Worm (Caenorhabditis elegans) whole organism, L1 larva: Measurements from ENCODE around the gene ceh-40.

ENCODE experiments used
- C16A3.4 ChIP-seq: fragments of 150-350 bp; optimal IDR thresholded peaks from 2 replicates; lab custom pipeline; 2014; ENCODE audit warnings: missing biosample characterization, missing genetic modification characterization
- ceh-8 ChIP-seq: fragments of 200-800 bp; sonication (Bioruptor generic); optimal IDR thresholded peaks from 2 replicates; lab custom pipeline; 2018; ENCODE audit warnings: mild to moderate bottlenecking, missing genetic modification characterization, moderate library complexity, missing compliant biosample characterization
- ceh-90 ChIP-seq: sonication (generic microtip); optimal IDR thresholded peaks from 2 replicates; lab custom pipeline; 2016; ENCODE audit warnings: missing genetic modification characterization, missing compliant biosample characterization
- dpl-1 ChIP-seq, 3 experiments: fragments of 150-350 bp in 2 of 3; sonication (generic microtip) in 1 of 3; optimal IDR thresholded peaks; 2 replicates each; lab custom pipeline; 2014 to 2017; ENCODE audit warnings: missing biosample characterization in 3 of 3, missing genetic modification characterization in 3 of 3, missing genetic modification reagents in 3 of 3
- dsc-1 ChIP-seq: sonication (generic microtip); optimal IDR thresholded peaks from 2 replicates; lab custom pipeline; 2016; ENCODE audit warnings: mild to moderate bottlenecking, missing genetic modification characterization, missing compliant biosample characterization
- efl-1 ChIP-seq, 4 experiments: fragments of 150-350 bp; optimal IDR thresholded peaks in 3 of 4; peaks in 1 of 4; 1 replicate in 1 of 4; 2 replicates in 3 of 4; lab custom pipeline; 2014; ENCODE audit warnings: missing biosample characterization in 2 of 4, missing genetic modification characterization in 2 of 4, missing genetic modification reagents in 2 of 4
- elt-2 ChIP-seq: sonication (generic microtip); optimal IDR thresholded peaks from 2 replicates; lab custom pipeline; 2016; ENCODE audit warnings: missing genetic modification characterization, mild to moderate bottlenecking, inconsistent platforms, missing compliant biosample characterization, missing genetic modification reagents
- elt-3 ChIP-seq, 6 experiments: fragments of 150-350 bp in 1 of 6; sonication (generic microtip); optimal IDR thresholded peaks; 2 replicates each; lab custom pipeline; 2017 to 2018; ENCODE audit warnings: missing biosample characterization in 6 of 6, missing genetic modification characterization in 6 of 6, inconsistent platforms in 1 of 6
- ets-5 ChIP-seq: fragments of 200-800 bp; sonication (Bioruptor generic); IDR thresholded peaks from 2 replicates; pipeline ENCODE4 v1.3.6; 2022; ENCODE audit warnings: missing genetic modification characterization, missing compliant biosample characterization
- fkh-4 ChIP-seq: sonication (generic microtip); optimal IDR thresholded peaks from 2 replicates; lab custom pipeline; 2016; ENCODE audit warnings: missing compliant biosample characterization, missing genetic modification characterization, borderline replicate concordance
- fos-1 ChIP-seq: fragments of 150-350 bp; optimal IDR thresholded peaks from 2 replicates; lab custom pipeline; 2014; ENCODE audit warnings: missing biosample characterization, missing genetic modification characterization
- hlh-17 ChIP-seq: fragments of 200-800 bp; sonication (Bioruptor generic); optimal IDR thresholded peaks from 2 replicates; lab custom pipeline; 2018; ENCODE audit warnings: missing genetic modification characterization, mild to moderate bottlenecking, missing compliant biosample characterization, moderate library complexity, borderline replicate concordance
- isw-1 ChIP-seq: fragments of 200-800 bp; sonication (Bioruptor generic); IDR thresholded peaks from 2 replicates; pipeline ENCODE4 v1.3.6; 2022; ENCODE audit warnings: missing genetic modification characterization, missing compliant biosample characterization
- jun-1 ChIP-seq: fragments of 150-350 bp; optimal IDR thresholded peaks from 2 replicates; lab custom pipeline; 2014; ENCODE audit warnings: missing biosample characterization, missing genetic modification reagents, missing genetic modification characterization
- lin-13 ChIP-seq: fragments of 150-350 bp; optimal IDR thresholded peaks from 2 replicates; lab custom pipeline; 2014; ENCODE audit warnings: missing biosample characterization, missing genetic modification reagents, missing genetic modification characterization
- lir-3 ChIP-seq: sonication (generic microtip); optimal IDR thresholded peaks from 2 replicates; lab custom pipeline; 2016; ENCODE audit warnings: mild to moderate bottlenecking, missing genetic modification characterization, moderate library complexity, missing compliant biosample characterization; ENCODE audit not compliant: poor library complexity
- mdl-1 ChIP-seq, 2 experiments: fragments of 150-350 bp; optimal IDR thresholded peaks; 2 replicates each; lab custom pipeline; 2014 to 2017; ENCODE audit warnings: missing biosample characterization in 2 of 2, missing genetic modification characterization in 2 of 2, inconsistent platforms in 1 of 2
- nhr-11 ChIP-seq: fragments of 150-350 bp; optimal IDR thresholded peaks from 2 replicates; lab custom pipeline; 2014; ENCODE audit warnings: missing biosample characterization, missing genetic modification characterization
- nhr-19 ChIP-seq: fragments of 200-800 bp; sonication (Bioruptor generic); conservative IDR thresholded peaks from 2 replicates; pipeline ENCODE4 v1.3.6; 2022; ENCODE audit warnings: missing genetic modification characterization, missing compliant biosample characterization
- nhr-20 ChIP-seq: sonication (generic microtip); optimal IDR thresholded peaks from 2 replicates; lab custom pipeline; 2016; ENCODE audit warnings: mild to moderate bottlenecking, missing genetic modification characterization, missing compliant biosample characterization
- nhr-47 ChIP-seq: sonication (generic microtip); optimal IDR thresholded peaks from 2 replicates; lab custom pipeline; 2016; ENCODE audit warnings: mild to moderate bottlenecking, missing genetic modification characterization, moderate library complexity, missing compliant biosample characterization
- nhr-71 ChIP-seq: sonication (generic microtip); optimal IDR thresholded peaks from 2 replicates; lab custom pipeline; 2016; ENCODE audit warnings: mild to moderate bottlenecking, missing genetic modification characterization, moderate library complexity, missing compliant biosample characterization
- nhr-77 ChIP-seq: fragments of 150-350 bp; optimal IDR thresholded peaks from 2 replicates; lab custom pipeline; 2014; ENCODE audit warnings: missing biosample characterization, missing genetic modification characterization
- nhr-84 ChIP-seq: sonication (generic microtip); optimal IDR thresholded peaks from 2 replicates; lab custom pipeline; 2017; ENCODE audit warnings: missing biosample characterization, missing genetic modification characterization
- nhr-85 ChIP-seq: sonication (generic microtip); peaks from one replicate; lab custom pipeline; 2016; ENCODE audit warnings: missing genetic modification characterization, inconsistent platforms, missing compliant biosample characterization
- nhr-90 ChIP-seq: sonication (generic microtip); optimal IDR thresholded peaks from 2 replicates; lab custom pipeline; 2016; ENCODE audit warnings: mild to moderate bottlenecking, missing genetic modification characterization, missing compliant biosample characterization; ENCODE audit not compliant: poor library complexity
- pag-3 ChIP-seq: sonication (generic microtip); optimal IDR thresholded peaks from 2 replicates; lab custom pipeline; 2017; ENCODE audit warnings: missing genetic modification characterization, mild to moderate bottlenecking, missing compliant biosample characterization, antibody characterized with exemption, borderline replicate concordance; ENCODE audit not compliant: insufficient read depth
- snu-23 ChIP-seq: sonication (generic microtip); optimal IDR thresholded peaks from 2 replicates; lab custom pipeline; 2016; ENCODE audit warnings: missing genetic modification characterization, missing compliant biosample characterization
- sox-4 ChIP-seq: sonication (generic microtip); optimal IDR thresholded peaks from 2 replicates; lab custom pipeline; 2016; ENCODE audit warnings: missing genetic modification characterization, missing compliant biosample characterization
- sptf-1 ChIP-seq: fragments of 150-350 bp; optimal IDR thresholded peaks from 2 replicates; lab custom pipeline; 2014; ENCODE audit warnings: missing biosample characterization, missing genetic modification characterization
- sup-37 ChIP-seq: fragments of 200-800 bp; sonication (Bioruptor generic); optimal IDR thresholded peaks from 2 replicates; lab custom pipeline; 2018; ENCODE audit warnings: mild to moderate bottlenecking, missing genetic modification characterization, missing compliant biosample characterization
- swsn-7 ChIP-seq: sonication (generic microtip); optimal IDR thresholded peaks from 2 replicates; lab custom pipeline; 2016; ENCODE audit warnings: missing genetic modification characterization, missing compliant biosample characterization
- unc-30 ChIP-seq: sonication (generic microtip); optimal IDR thresholded peaks from 2 replicates; lab custom pipeline; 2017; ENCODE audit warnings: missing biosample characterization, missing genetic modification characterization
- unc-86 ChIP-seq: sonication (generic microtip); optimal IDR thresholded peaks from 2 replicates; lab custom pipeline; 2016; ENCODE audit warnings: missing genetic modification characterization, missing compliant biosample characterization
- vab-15 ChIP-seq: sonication (generic microtip); optimal IDR thresholded peaks from 2 replicates; lab custom pipeline; 2017; ENCODE audit warnings: missing genotype, mild to moderate bottlenecking, missing genetic modification characterization, missing compliant biosample characterization

Gene ceh-40

DNA sequence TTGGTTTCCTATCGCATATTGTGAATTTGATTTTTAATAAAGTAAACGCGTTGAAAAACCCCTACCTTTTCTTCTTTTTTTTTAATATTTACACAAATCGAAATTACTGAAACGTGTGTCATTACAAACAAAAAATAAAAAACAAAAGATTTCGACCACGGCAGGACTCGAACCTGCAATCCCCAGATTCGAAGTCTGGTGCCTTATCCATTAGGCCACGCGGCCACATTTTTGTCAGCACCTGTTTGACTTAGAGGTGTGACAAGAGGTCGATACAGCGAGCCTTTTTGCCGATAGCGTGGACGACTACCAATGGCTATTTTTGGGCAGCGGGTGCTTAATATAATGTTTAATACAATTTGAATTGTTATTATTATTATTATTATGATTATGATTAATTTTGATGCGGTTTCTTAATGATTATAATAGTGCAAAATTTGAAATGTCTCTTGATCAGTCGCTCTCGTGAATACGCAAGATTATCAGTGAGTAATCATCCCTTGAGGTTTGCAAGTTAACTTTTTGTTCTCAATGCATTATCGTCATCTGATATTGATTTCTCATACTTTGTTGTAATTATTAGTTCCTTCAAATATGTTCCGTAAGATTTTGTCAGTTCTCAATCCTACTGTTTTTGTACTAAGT lies 17.4 kb upstream of the ceh-40 start, which contains the start of gene srd-44:
TSS of gene srd-44 (plus strand) at position 595 of the 645 bp plus-strand sequence.
- TF ChIP-seq ceh-90 (tag; lab: Kevin White, UChicago) (no peak), nhr-85 (tag; lab: Kevin White, UChicago) (peak; percentile 40), lir-3 (peak; percentile 48), elt-3 (tag; optimal IDR thresholded peaks at IDR 0.05; lab: Kevin White, UChicago) (no peak), unc-30 (tag; lab: Kevin White, UChicago) (no peak), snu-23 (GFP tag; lab: Kevin White, UChicago) (peak; percentile 50), isw-1 (no peak), C16A3.4 (tag; lab: Kevin White, UChicago) (peak; percentile 19), nhr-71 (tag; lab: Kevin White, UChicago) (peak; percentile 31), hlh-17 (no peak), nhr-47 (tag; lab: Kevin White, UChicago) (peak; percentile 13), nhr-19 (GFP tag; lab: Robert Waterston, UW) (0 out of 2 replicates have a peak, but pooled peaks have one; percentile 10), nhr-20 (tag; lab: Kevin White, UChicago) (peak; percentile 29), nhr-90 (peak; percentile 33), fos-1 (tag; lab: Kevin White, UChicago) (no peak), efl-1 (optimal IDR thresholded peaks at IDR 0.05; lab: Kevin White, UChicago) (no peak), efl-1 (GFP tag; optimal IDR thresholded peaks at IDR 0.05 in 1 of 2; lab: Kevin White, UChicago) (peak in 1 of 2 experiments; percentile 58)
- TF ChIP-seq, all 84 proteins: peak for 10

DNA sequence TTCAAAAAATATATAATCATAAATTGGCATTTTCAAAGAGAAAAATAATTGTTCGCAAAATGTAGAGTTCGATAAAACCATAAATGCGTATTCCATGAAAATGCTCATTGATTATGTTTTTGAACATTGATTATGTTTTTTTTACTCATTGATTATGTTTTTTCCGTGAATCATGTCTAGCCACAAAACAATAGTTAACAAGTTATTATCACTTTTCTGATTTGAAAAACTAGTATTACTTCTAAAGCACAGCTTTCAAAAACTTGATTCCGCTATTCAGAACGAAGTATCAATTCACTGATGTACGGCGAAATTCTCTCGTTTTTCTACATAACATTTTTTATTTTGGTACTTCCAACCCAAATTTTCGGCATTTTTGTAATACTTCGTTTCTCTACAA lies 15.2 kb upstream of the ceh-40 start, which contains the start of gene srd-48:
TSS of gene srd-48 (plus strand) at position 301 of the 400 bp plus-strand sequence.
- no peak for TF ChIP-seq pag-3 (tag; lab: Kevin White, UChicago)
- TF ChIP-seq nhr-77: no peak
- no peak for TF ChIP-seq sup-37
- no peak for TF ChIP-seq dpl-1 (GFP tag; optimal IDR thresholded peaks at IDR 0.05; lab: Kevin White, UChicago)
- TF ChIP-seq swsn-7 (tag; lab: Kevin White, UChicago): no peak

DNA sequence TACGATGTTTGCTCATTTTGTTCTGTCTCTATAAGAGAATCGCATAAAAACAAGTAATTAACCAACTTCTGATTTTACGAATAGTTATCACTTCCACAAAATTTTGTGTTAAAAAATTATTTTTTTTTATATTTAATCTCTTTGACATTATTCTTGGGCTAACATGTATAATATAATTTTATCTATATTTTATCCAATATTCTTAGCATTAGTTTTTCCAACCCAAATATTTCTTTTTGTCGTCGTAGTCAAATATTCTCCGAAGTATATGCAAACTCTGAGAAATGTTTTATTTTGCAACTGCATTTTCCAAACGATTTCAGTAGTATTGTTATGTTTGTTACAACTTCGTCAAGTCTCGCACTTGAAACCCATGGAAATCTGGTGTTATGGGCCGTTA lies 12.9 kb upstream of the ceh-40 start, which contains the start of gene srd-47:
TSS of gene srd-47 (plus strand) at position 164 of the 400 bp plus-strand sequence.
- TF ChIP-seq efl-1 (optimal IDR thresholded peaks at IDR 0.05; lab: Kevin White, UChicago): no peak
- peak in 1 of 2 experiments; percentile 70 for TF ChIP-seq efl-1 (GFP tag; optimal IDR thresholded peaks at IDR 0.05 in 1 of 2; lab: Kevin White, UChicago)
- no peak for TF ChIP-seq ets-5 (GFP tag; lab: Robert Waterston, UW)

- TF ChIP-seq vab-15 (tag; lab: Kevin White, UChicago) (no peak), nhr-84 (tag; lab: Kevin White, UChicago) (no peak), nhr-71 (tag; lab: Kevin White, UChicago) (peak; percentile 18), C16A3.4 (tag; lab: Kevin White, UChicago) (no peak)
- TF ChIP-seq, all 84 proteins: peak for 1
Observed at ce11 chrX:12331795-12332194, 11.2 kb upstream of the ceh-40 start, which contains the start of gene srd-46. Gene srd-46 (plus strand): TSS chrX:12332095.

ce11 chrX:12328676-12329075 lies 8.1 kb upstream of the ceh-40 start, which contains the start of gene srd-45:
Gene srd-45 (plus strand): TSS chrX:12328976.
- TF ChIP-seq elt-2 (tag; lab: Kevin White, UChicago) (no peak), unc-30 (tag; lab: Kevin White, UChicago) (no peak), lin-13 (no peak), sox-4 (tag; lab: Kevin White, UChicago) (no peak), nhr-11 (tag; lab: Kevin White, UChicago) (no peak), dsc-1 (tag; lab: Kevin White, UChicago) (no peak)

DNA sequence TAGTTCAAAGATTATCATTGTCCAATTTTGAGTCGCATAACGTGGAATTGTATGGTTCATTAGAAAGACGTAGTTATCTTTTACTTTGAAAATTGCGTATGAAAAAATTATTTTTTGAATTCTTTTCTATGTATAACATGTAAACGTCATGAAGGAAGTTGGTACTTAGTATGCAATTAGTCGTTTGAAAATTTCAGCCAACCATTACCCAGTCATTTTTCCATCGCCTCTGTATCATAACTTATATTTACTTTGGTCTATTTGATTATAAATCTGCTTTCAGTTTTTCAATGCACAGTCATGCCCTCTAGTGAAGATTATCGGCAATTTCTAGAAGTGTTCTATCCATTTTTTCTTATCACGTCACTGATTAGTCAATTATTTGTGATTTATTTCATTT lies 5.8 kb upstream of the ceh-40 start, which contains the start of gene srd-41:
TSS of gene srd-41 (plus strand) at position 301 of the 400 bp plus-strand sequence.
- TF ChIP-seq unc-86 (no peak), sptf-1 (tag; lab: Kevin White, UChicago) (no peak), fkh-4 (tag; lab: Kevin White, UChicago) (no peak), mdl-1 (tag; optimal IDR thresholded peaks at IDR 0.05; lab: Kevin White, UChicago) (no peak), sup-37 (no peak), lir-3 (no peak), unc-30 (tag; lab: Kevin White, UChicago) (no peak), ceh-8 (GFP tag; lab: Kevin White, UChicago) (no peak), nhr-20 (tag; lab: Kevin White, UChicago) (no peak), jun-1 (tag; lab: Kevin White, UChicago) (no peak)
